Fruit fly (Drosophila melanogaster) whole organism, embryonic: ENCODE data around the gene swa.

ENCODE experiments used
- Ada2b ChIP-seq: fragments of 200-800 bp; sonication (Bioruptor generic); IDR thresholded peaks from 2 replicates; pipeline ENCODE4 v1.3.6; 2022; ENCODE audit warnings: missing biosample characterization, missing genetic modification characterization
- Aef1 ChIP-seq: fragments of 200-800 bp; sonication (Bioruptor generic); IDR thresholded peaks from 3 replicates; pipeline ENCODE4 v1.3.6; 2022; ENCODE audit warnings: missing biosample characterization, missing genetic modification characterization
- Bgb ChIP-seq: fragments of 200-800 bp; sonication (Bioruptor generic); IDR thresholded peaks from 2 replicates; pipeline ENCODE4 v1.3.6; 2022; ENCODE audit warnings: missing biosample characterization, missing genetic modification characterization; ENCODE audit not compliant: partially characterized antibody
- CG10366 ChIP-seq: fragments of 200-800 bp; sonication (Bioruptor generic); IDR thresholded peaks from 2 replicates; pipeline ENCODE4 v1.3.6; 2022; ENCODE audit warnings: missing biosample characterization, missing genetic modification characterization
- CG11504 ChIP-seq: fragments of 200-800 bp; sonication (Bioruptor generic); optimal IDR thresholded peaks from 3 replicates; lab custom pipeline; 2019; ENCODE audit warnings: missing biosample characterization, mild to moderate bottlenecking, missing genetic modification characterization, moderate library complexity
- CG11696 ChIP-seq: fragments of 200-800 bp; sonication (Bioruptor generic); IDR thresholded peaks from 2 replicates; pipeline ENCODE4 v1.3.6; 2022; ENCODE audit warnings: missing biosample characterization, missing genetic modification characterization
- CG12659 ChIP-seq: fragments of 200-800 bp; sonication (Bioruptor generic); optimal IDR thresholded peaks from 3 replicates; lab custom pipeline; 2017; ENCODE audit warnings: mild to moderate bottlenecking, missing biosample characterization, missing genetic modification reagents, missing genetic modification characterization
- CG13424 ChIP-seq: fragments of 200-800 bp; sonication (Bioruptor generic); optimal IDR thresholded peaks from 2 replicates; lab custom pipeline; 2019; ENCODE audit warnings: missing biosample characterization, mild to moderate bottlenecking, missing genetic modification characterization, moderate library complexity
- CG13894 ChIP-seq: fragments of 200-800 bp; sonication (Bioruptor generic); optimal IDR thresholded peaks from 3 replicates; lab custom pipeline; 2018; ENCODE audit warnings: missing biosample characterization, mild to moderate bottlenecking, missing genetic modification characterization, moderate library complexity
- CG15269 ChIP-seq: fragments of 200-800 bp; sonication (Bioruptor generic); optimal IDR thresholded peaks from 2 replicates; lab custom pipeline; 2018; ENCODE audit warnings: missing biosample characterization, mild to moderate bottlenecking, missing genetic modification characterization, moderate library complexity
- CG17328 ChIP-seq: fragments of 200-800 bp; sonication (Bioruptor generic); IDR thresholded peaks from 2 replicates; pipeline ENCODE4 v1.3.6; 2022; ENCODE audit warnings: missing biosample characterization, missing genetic modification characterization
- CG18262 ChIP-seq: fragments of 200-800 bp; optimal IDR thresholded peaks from 3 replicates; lab custom pipeline; 2019; ENCODE audit warnings: missing biosample characterization, mild to moderate bottlenecking, missing genetic modification characterization, moderate library complexity
- CG18619 ChIP-seq: fragments of 200-800 bp; sonication (Bioruptor generic); optimal IDR thresholded peaks from 3 replicates; lab custom pipeline; 2017; ENCODE audit warnings: missing biosample characterization, mild to moderate bottlenecking, missing genetic modification characterization
- CG2889 ChIP-seq: fragments of 200-800 bp; sonication (Bioruptor generic); IDR thresholded peaks from 3 replicates; pipeline ENCODE4 v1.3.6; 2022; ENCODE audit warnings: missing biosample characterization, missing genetic modification characterization
- CG31441 ChIP-seq: fragments of 200-800 bp; sonication (Bioruptor generic); IDR thresholded peaks from 2 replicates; pipeline ENCODE4 v1.3.6; 2022; ENCODE audit warnings: missing biosample characterization, missing genetic modification characterization
- CG34376 ChIP-seq: fragments of 200-800 bp; sonication (Bioruptor generic); optimal IDR thresholded peaks from 2 replicates; lab custom pipeline; 2018; ENCODE audit warnings: missing biosample characterization, mild to moderate bottlenecking, missing genetic modification characterization
- CG34422 ChIP-seq: fragments of 200-800 bp; sonication (Bioruptor generic); IDR thresholded peaks from 3 replicates; pipeline ENCODE4 v1.3.6; 2022; ENCODE audit warnings: missing biosample characterization, missing genetic modification characterization
- CG4854 ChIP-seq: fragments of 200-800 bp; sonication (Bioruptor generic); optimal IDR thresholded peaks from 2 replicates; lab custom pipeline; 2016; ENCODE audit warnings: missing biosample characterization, missing genetic modification characterization, inconsistent platforms
- CG6813 ChIP-seq: fragments of 200-800 bp; sonication (Bioruptor generic); optimal IDR thresholded peaks from 2 replicates; lab custom pipeline; 2017; ENCODE audit warnings: missing biosample characterization, missing genetic modification characterization, mild to moderate bottlenecking, moderate library complexity, missing genetic modification reagents
- CG8290 ChIP-seq, 3 experiments: fragments of 200-800 bp; sonication (Bioruptor generic); optimal IDR thresholded peaks; 2 replicates each; lab custom pipeline; 2016 to 2019; ENCODE audit warnings: missing biosample characterization in 3 of 3, missing genetic modification characterization in 3 of 3, mild to moderate bottlenecking in 2 of 3, moderate library complexity in 1 of 3
- CG9727 ChIP-seq: fragments of 200-800 bp; sonication (Bioruptor generic); optimal IDR thresholded peaks from 3 replicates; lab custom pipeline; 2017; ENCODE audit warnings: missing biosample characterization, mild to moderate bottlenecking, missing genetic modification characterization
- CG9817 ChIP-seq: fragments of 200-800 bp; sonication (Bioruptor generic); optimal IDR thresholded peaks from 2 replicates; lab custom pipeline; 2018; ENCODE audit warnings: missing biosample characterization, mild to moderate bottlenecking, missing genetic modification characterization, moderate library complexity
- CTCF ChIP-seq: fragments of 200-800 bp; sonication (Bioruptor generic); optimal IDR thresholded peaks from 2 replicates; lab custom pipeline; 2017; ENCODE audit warnings: missing biosample characterization, mild to moderate bottlenecking, missing genetic modification characterization, moderate library complexity
- D19B ChIP-seq: fragments of 200-800 bp; sonication (Bioruptor generic); optimal IDR thresholded peaks from 2 replicates; lab custom pipeline; 2017; ENCODE audit warnings: missing biosample characterization, mild to moderate bottlenecking, missing genetic modification characterization
- Drgx ChIP-seq: fragments of 200-800 bp; sonication (Bioruptor generic); IDR thresholded peaks from 2 replicates; pipeline ENCODE4 v1.3.6; 2022; ENCODE audit warnings: missing biosample characterization, missing genetic modification characterization
- Fer2 ChIP-seq: fragments of 200-800 bp; sonication (Bioruptor generic); optimal IDR thresholded peaks from 2 replicates; lab custom pipeline; 2018; ENCODE audit warnings: missing biosample characterization, mild to moderate bottlenecking, missing genetic modification characterization, moderate library complexity
- Med ChIP-seq: fragments of 200-800 bp; sonication (Bioruptor generic); peaks from one replicate; lab custom pipeline; 2016; ENCODE audit warnings: missing biosample characterization, missing genetic modification characterization, mild to moderate bottlenecking, inconsistent platforms, moderate library complexity
- Optix ChIP-seq: fragments of 200-800 bp; sonication (Bioruptor generic); IDR thresholded peaks from 3 replicates; pipeline ENCODE4 v1.3.6; 2022; ENCODE audit warnings: missing biosample characterization, missing genetic modification characterization
- ab ChIP-seq: fragments of 200-800 bp; sonication (Bioruptor generic); optimal IDR thresholded peaks from 2 replicates; lab custom pipeline; 2016; ENCODE audit warnings: missing biosample characterization, missing genetic modification characterization
- ato ChIP-seq: fragments of 200-800 bp; sonication (Bioruptor generic); IDR thresholded peaks from 2 replicates; pipeline ENCODE4 v1.3.6; 2022; ENCODE audit warnings: missing biosample characterization, missing genetic modification characterization; ENCODE audit not compliant: partially characterized antibody
- bab2 ChIP-seq: fragments of 200-800 bp; sonication (Bioruptor generic); optimal IDR thresholded peaks from 2 replicates; lab custom pipeline; 2016; ENCODE audit warnings: missing biosample characterization, missing genetic modification characterization
- crc ChIP-seq: fragments of 200-800 bp; sonication (Bioruptor generic); optimal IDR thresholded peaks from 2 replicates; lab custom pipeline; 2016; ENCODE audit warnings: missing biosample characterization, missing genetic modification characterization
- fru ChIP-seq: fragments of >200 bp; optimal IDR thresholded peaks from 2 replicates; lab custom pipeline; 2017
- gt ChIP-seq: fragments of 200-800 bp; sonication (Bioruptor generic); IDR thresholded peaks from 2 replicates; pipeline ENCODE4 v1.3.6; 2022; ENCODE audit warnings: missing biosample characterization, missing genetic modification characterization
- her ChIP-seq: fragments of 200-800 bp; sonication (Bioruptor generic); optimal IDR thresholded peaks from 2 replicates; lab custom pipeline; 2016; ENCODE audit warnings: missing biosample characterization, missing genetic modification characterization
- ind ChIP-seq: fragments of 200-800 bp; sonication (Bioruptor generic); optimal IDR thresholded peaks from 3 replicates; lab custom pipeline; 2016; ENCODE audit warnings: missing biosample characterization, missing genetic modification characterization
- lilli ChIP-seq: fragments of 200-800 bp; sonication (Bioruptor generic); optimal IDR thresholded peaks from 3 replicates; lab custom pipeline; 2016; ENCODE audit warnings: missing biosample characterization, missing genetic modification characterization
- maf-S ChIP-seq: fragments of 200-800 bp; sonication (Bioruptor generic); optimal IDR thresholded peaks from 2 replicates; lab custom pipeline; 2016; ENCODE audit warnings: missing biosample characterization, missing genetic modification characterization
- mam ChIP-seq: fragments of 200-800 bp; sonication (Bioruptor generic); optimal IDR thresholded peaks from 3 replicates; lab custom pipeline; 2016; ENCODE audit warnings: missing biosample characterization, missing genetic modification characterization
- nmo ChIP-seq: fragments of 200-800 bp; sonication (Bioruptor generic); optimal IDR thresholded peaks from 2 replicates; lab custom pipeline; 2018; ENCODE audit warnings: missing biosample characterization, mild to moderate bottlenecking, missing genetic modification characterization, moderate library complexity
- pan ChIP-seq, 4 experiments: fragments of >200 bp in 3 of 4; fragments of 200-800 bp in 1 of 4; sonication (Bioruptor generic) in 1 of 4; optimal IDR thresholded peaks in 3 of 4; IDR thresholded peaks in 1 of 4; 2 replicates each; pipeline versions ENCODE4 v1.3.6 to Lab custom; 2017 to 2022; ENCODE audit warnings: missing biosample characterization in 2 of 4, missing genetic modification characterization in 2 of 4, mixed read lengths in 1 of 4
- pho ChIP-seq: fragments of 200-800 bp; sonication (Bioruptor generic); optimal IDR thresholded peaks from 2 replicates; lab custom pipeline; 2016; ENCODE audit warnings: missing biosample characterization, missing genetic modification characterization
- prd ChIP-seq, 3 experiments: fragments of >200 bp in 2 of 3; fragments of 200-800 bp in 1 of 3; sonication (Bioruptor generic) in 1 of 3; optimal IDR thresholded peaks in 2 of 3; IDR thresholded peaks in 1 of 3; 2 replicates in 2 of 3; 3 replicates in 1 of 3; pipeline versions ENCODE4 v1.3.6 to Lab custom; 2017 to 2022; ENCODE audit warnings: missing biosample characterization in 1 of 3, missing genetic modification characterization in 1 of 3
- salm ChIP-seq: fragments of 200-800 bp; sonication (Bioruptor generic); optimal IDR thresholded peaks from 2 replicates; lab custom pipeline; 2018; ENCODE audit warnings: missing biosample characterization, mild to moderate bottlenecking, missing genetic modification characterization
- seq ChIP-seq: fragments of 200-800 bp; sonication (Bioruptor generic); IDR thresholded peaks from 2 replicates; pipeline ENCODE4 v1.3.6; 2022; ENCODE audit warnings: missing biosample characterization, missing genetic modification characterization
- sim ChIP-seq: fragments of 200-800 bp; sonication (Bioruptor generic); IDR thresholded peaks from 2 replicates; pipeline ENCODE4 v1.3.6; 2022; ENCODE audit warnings: missing biosample characterization, missing genetic modification characterization
- slbo ChIP-seq: fragments of 200-800 bp; sonication (Bioruptor generic); IDR thresholded peaks from 2 replicates; pipeline ENCODE4 v1.3.6; 2022; ENCODE audit warnings: missing biosample characterization, missing genetic modification characterization
- ssp ChIP-seq: fragments of 200-800 bp; sonication (Bioruptor generic); IDR thresholded peaks from 2 replicates; pipeline ENCODE4 v1.3.6; 2022; ENCODE audit warnings: missing biosample characterization, missing genetic modification characterization
- tgo ChIP-seq: fragments of 200-800 bp; sonication (Bioruptor generic); IDR thresholded peaks from 3 replicates; pipeline ENCODE4 v1.3.6; 2022; ENCODE audit warnings: missing biosample characterization, missing genetic modification characterization

swa gene

DNA sequence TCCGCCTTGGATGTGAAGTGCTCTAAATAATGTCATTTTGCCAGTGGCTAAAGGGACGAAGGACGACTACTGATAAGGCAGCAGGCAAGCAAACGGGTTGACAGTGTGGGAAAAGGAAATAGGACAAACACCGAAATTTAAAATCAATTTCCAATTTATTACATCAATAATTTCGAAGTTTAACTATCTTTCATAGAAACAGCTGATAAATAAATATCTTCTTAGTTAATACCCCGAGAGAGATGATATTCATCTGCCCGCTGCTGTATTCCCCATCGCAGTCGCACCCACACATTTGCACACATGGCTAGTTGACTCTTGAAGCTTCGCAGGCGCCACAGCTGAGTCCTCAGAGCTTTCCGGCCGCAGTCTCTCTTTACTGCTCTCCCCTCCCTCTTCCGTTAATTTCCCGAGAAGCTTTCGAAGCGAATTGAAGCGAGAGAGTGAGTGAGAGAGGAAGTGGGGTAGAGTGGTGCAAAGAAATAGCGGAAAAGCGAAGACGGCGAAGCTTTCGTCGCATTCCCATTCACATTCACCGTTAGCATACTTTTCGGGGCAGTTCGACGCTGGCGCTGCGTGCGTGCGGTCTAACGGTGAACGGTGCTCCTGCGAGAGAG is 48.5 kb downstream of the swa start (continued):
- peak; percentile 75 for TF ChIP-seq Ada2b (GFP tag; lab: Robert Waterston, UW)
- TF ChIP-seq prd (optimal IDR thresholded peaks at IDR 0.05; lab: Kevin White, UChicago), result no peak
- peak; percentile 75 for TF ChIP-seq prd (GFP tag; IDR thresholded peaks at IDR 0.05; lab: Robert Waterston, UW)
- peak; percentile 62; the same call in 2 of the 3 replicates for TF ChIP-seq Optix (GFP tag; lab: Robert Waterston, UW)
- TF ChIP-seq tgo (GFP tag; lab: Robert Waterston, UW), result peak; percentile 65
- TF ChIP-seq gt, result 0 out of 2 replicates have a peak, but pooled peaks have one; percentile 24
- TF ChIP-seq pho, result peak; percentile 47
- peak; percentile 67; the same call in 2 of the 3 replicates for TF ChIP-seq CG34422 (GFP tag; lab: Robert Waterston, UW)
- TF ChIP-seq Fer2 (tag; lab: Kevin White, UChicago), result peak; percentile 33
- TF ChIP-seq ssp, result peak; percentile 41; the same call in 1 of the 2 replicates
- peak; percentile 66 for TF ChIP-seq CG13424 (tag; lab: Kevin White, UChicago)
- TF ChIP-seq CG13894, result peak; percentile 71
- peak; percentile 69 for TF ChIP-seq seq (GFP tag; lab: Robert Waterston, UW)
- TF ChIP-seq nmo, result peak; percentile 43
- peak; percentile 78 for TF ChIP-seq CG15269
- peak; percentile 28; the same call in 1 of the 2 replicates for TF ChIP-seq sim (GFP tag; lab: Robert Waterston, UW)
- no peak for TF ChIP-seq pan (optimal IDR thresholded peaks at IDR 0.05; lab: Kevin White, UChicago)
- TF ChIP-seq pan (GFP tag; optimal IDR thresholded peaks at IDR 0.05 in 1 of 2, IDR thresholded peaks at IDR 0.05 in 1 of 2), result peak in 1 of 2 experiments; percentile 81
- peak; percentile 72 for TF ChIP-seq CG11696 (GFP tag; lab: Robert Waterston, UW)
- TF ChIP-seq bab2, result peak; percentile 53
- TF ChIP-seq maf-S (GFP tag; lab: Kevin White, UChicago), result peak; percentile 18
- TF ChIP-seq lilli (GFP tag; lab: Kevin White, UChicago), result peak; percentile 57
- TF ChIP-seq slbo (GFP tag; lab: Robert Waterston, UW), result peak; percentile 85
- TF ChIP-seq CG2889 (GFP tag; lab: Robert Waterston, UW), result peak; percentile 58; the same call in 1 of the 3 replicates
- TF ChIP-seq CG18262 (tag; lab: Kevin White, UChicago), result peak; percentile 35
- peak; percentile 5 for TF ChIP-seq CTCF (GFP tag; lab: Kevin White, UChicago)
- no peak for TF ChIP-seq fru
- peak; percentile 51 for TF ChIP-seq CG34376 (GFP tag; lab: Kevin White, UChicago)
- TF ChIP-seq CG4854 (GFP tag; lab: Kevin White, UChicago), result no peak
- peak; percentile 10 for TF ChIP-seq ab (GFP tag; lab: Kevin White, UChicago)
- TF ChIP-seq CG31441, result peak; percentile 51
- TF ChIP-seq ind (GFP tag; lab: Kevin White, UChicago), result peak; percentile 45
- peak; percentile 57 for TF ChIP-seq CG9727 (GFP tag; lab: Kevin White, UChicago)
- no peak for TF ChIP-seq CG8290 (GFP tag; optimal IDR thresholded peaks at IDR 0.05; lab: Kevin White, UChicago)
- peak in 1 of 2 experiments; percentile 83 for TF ChIP-seq CG8290 (tag; optimal IDR thresholded peaks at IDR 0.05; lab: Kevin White, UChicago)
- TF ChIP-seq CG18619 (GFP tag; lab: Kevin White, UChicago), result peak; percentile 66
- peak; percentile 42; the same call in 1 of the 2 replicates for TF ChIP-seq Drgx
- peak; percentile 75 for TF ChIP-seq CG6813
- peak; percentile 68 for TF ChIP-seq CG17328
- peak; percentile 31 for TF ChIP-seq mam (GFP tag; lab: Kevin White, UChicago)
- TF ChIP-seq Bgb, result no peak
- TF ChIP-seq her (GFP tag; lab: Kevin White, UChicago), result peak; percentile 21
- TF ChIP-seq Med (GFP tag; lab: Kevin White, UChicago), result peak; percentile 90
- peak; percentile 62 for TF ChIP-seq Aef1 (GFP tag; lab: Robert Waterston, UW)
- no peak for TF ChIP-seq salm (tag; lab: Kevin White, UChicago)
- no peak for TF ChIP-seq crc (GFP tag; lab: Kevin White, UChicago)
- peak; percentile 66 for TF ChIP-seq CG12659 (GFP tag; lab: Kevin White, UChicago)
- no peak for TF ChIP-seq ato
- TF ChIP-seq CG9817 (tag; lab: Kevin White, UChicago), result peak; percentile 52
- peak; percentile 52 for TF ChIP-seq D19B (GFP tag; lab: Kevin White, UChicago)
- peak; percentile 60 for TF ChIP-seq CG10366 (GFP tag; lab: Robert Waterston, UW)
- peak; percentile 73 for TF ChIP-seq CG11504 (tag; lab: Kevin White, UChicago)
